Worm (Caenorhabditis elegans): ENCODE data around the gene clec-260.

Gene clec-260

ce11 chrV:20000639-20001038 is 14.5 kb upstream of the clec-260 start:
- TF ChIP-seq let-526 (GFP tag; IDR thresholded peaks at IDR 0.05) (0 out of 2 replicates have a peak, but pooled peaks have one; percentile 28), hlh-12 (tag; optimal IDR thresholded peaks at IDR 0.05) (no peak), zfh-2 (GFP tag; conservative IDR thresholded peaks at IDR 0.05) (peak; percentile 59), aptf-3 (GFP tag; IDR thresholded peaks at IDR 0.05) (no peak), Y67H2A.10 (GFP tag; conservative IDR thresholded peaks at IDR 0.05) (no peak), tlf-1 (GFP tag; optimal IDR thresholded peaks at IDR 0.05) (no peak), ccch-3 (GFP tag; optimal IDR thresholded peaks at IDR 0.05) (no peak), B0035.1 (tag; optimal IDR thresholded peaks at IDR 0.05) (no peak), ceh-100 (GFP tag; IDR thresholded peaks at IDR 0.05) (no peak), lir-1 (GFP tag; conservative IDR thresholded peaks at IDR 0.05) (no peak), nfya-1 (tag; optimal IDR thresholded peaks at IDR 0.05; ENCODE audit: borderline replicate concordance, insufficient read depth) (no peak), T07F8.4 (tag; optimal IDR thresholded peaks at IDR 0.05) (no peak)

DNA sequence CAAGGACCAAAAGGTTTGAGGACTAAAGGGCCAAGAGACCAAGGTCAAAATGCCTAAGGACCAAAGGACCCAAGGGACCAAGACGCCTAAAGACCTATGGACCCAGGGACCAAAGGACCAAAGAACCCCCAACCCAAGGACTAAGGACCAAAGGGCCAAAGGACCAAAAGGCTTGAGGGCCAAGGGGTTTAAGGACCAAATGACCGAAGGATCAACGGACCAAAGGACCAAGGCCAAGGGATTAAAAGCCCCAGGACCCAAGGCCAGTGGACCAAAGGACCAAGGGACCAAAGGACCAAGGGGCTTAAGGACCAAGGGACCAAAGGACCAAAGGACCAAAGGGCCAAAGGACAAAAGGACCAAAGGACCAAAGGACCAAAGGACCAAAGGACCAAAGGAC is 13.7 kb upstream of the clec-260 start:
- TF ChIP-seq rpc-1 (optimal IDR thresholded peaks at IDR 0.05) (no peak), rpc-1 (tag; optimal IDR thresholded peaks at IDR 0.05) (no peak), bed-1 (GFP tag; IDR thresholded peaks at IDR 0.05) (0 out of 2 replicates have a peak, but pooled peaks have one; percentile 59)

DNA sequence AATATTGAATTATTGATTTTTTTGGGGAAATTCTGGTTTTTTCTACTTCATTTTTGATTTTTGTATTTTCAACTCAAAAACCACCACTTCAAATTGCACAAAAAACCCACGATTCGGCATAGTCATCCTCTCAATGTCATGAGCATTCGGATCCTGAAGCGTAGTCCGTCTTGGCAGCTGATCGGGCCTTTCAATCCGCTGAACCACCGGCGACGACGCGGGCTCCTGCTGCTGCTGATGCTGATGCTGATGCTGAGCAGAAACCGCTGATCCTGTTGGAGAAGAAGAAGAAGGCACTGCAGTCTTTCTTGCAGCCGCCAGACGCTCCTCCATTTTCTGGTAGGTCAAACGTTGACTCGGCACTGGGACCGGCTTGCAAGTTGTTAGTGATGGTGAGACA is 13.0 kb upstream of the clec-260 start:
- TF ChIP-seq hrde-1 (tag; optimal IDR thresholded peaks at IDR 0.05; ENCODE audit: borderline replicate concordance) (no peak), madf-6 (GFP tag; IDR thresholded peaks at IDR 0.05) (no peak), ztf-25 (GFP tag; IDR thresholded peaks at IDR 0.05) (no peak), K11D2.4 (GFP tag; IDR thresholded peaks at IDR 0.05) (no peak), aptf-3 (GFP tag; IDR thresholded peaks at IDR 0.05) (no peak), zfh-2 (GFP tag; conservative IDR thresholded peaks at IDR 0.05) (peak; percentile 52; the same call in 1 of the 2 replicates), dpl-1 (GFP tag; optimal IDR thresholded peaks at IDR 0.05) (no peak), pbrm-1 (GFP tag; IDR thresholded peaks at IDR 0.05) (no peak), Y95B8A.8 (GFP tag; IDR thresholded peaks at IDR 0.05) (no peak), efl-1 (GFP tag; optimal IDR thresholded peaks at IDR 0.05) (no peak), hmg-1.2 (GFP tag; IDR thresholded peaks at IDR 0.05) (no peak), egrh-3 (GFP tag; IDR thresholded peaks at IDR 0.05) (peak; percentile 51; the same call in 1 of the 2 replicates), bed-2 (GFP tag; IDR thresholded peaks at IDR 0.05) (no peak), dox-1 (GFP tag; IDR thresholded peaks at IDR 0.05) (no peak)

ce11 chrV:19998203-19998836 is 12.2 kb upstream of the clec-260 start:
- TF ChIP-seq dpff-1 (tag; optimal IDR thresholded peaks at IDR 0.05) (no peak), cebp-1 (GFP tag; IDR thresholded peaks at IDR 0.05) (no peak), cebp-1 (tag; optimal IDR thresholded peaks at IDR 0.05) (peak; percentile 28), Y56A3A.18 (GFP tag; IDR thresholded peaks at IDR 0.05) (0 out of 2 replicates have a peak, but pooled peaks have one; percentile 35)

- no peak for TF ChIP-seq attf-3 (GFP tag; conservative IDR thresholded peaks at IDR 0.05)
- peak; percentile 31; the same call in 1 of the 2 replicates for TF ChIP-seq dox-1 (GFP tag; IDR thresholded peaks at IDR 0.05)
- peak; percentile 77 for TF ChIP-seq zfh-2 (GFP tag; conservative IDR thresholded peaks at IDR 0.05)
- TF ChIP-seq tbx-9 (tag; optimal IDR thresholded peaks at IDR 0.05; ENCODE audit: borderline replicate concordance): no peak
- no peak for TF ChIP-seq athp-1 (tag; optimal IDR thresholded peaks at IDR 0.05)
- TF ChIP-seq T26A5.8 (tag; optimal IDR thresholded peaks at IDR 0.05): no peak
- no peak for TF ChIP-seq K11D2.4 (GFP tag; IDR thresholded peaks at IDR 0.05)
- peak; percentile 29; the same call in 1 of the 2 replicates for TF ChIP-seq egrh-3 (GFP tag; IDR thresholded peaks at IDR 0.05)
These were observed 11.4 kb upstream of the clec-260 start for ce11 chrV:19997481-19997880.
